Fruit fly (Drosophila melanogaster) whole organism, wandering third instar larva: ENCODE results near the gene Alh.

Experiments used
- CG32264 ChIP-seq: fragments of 200-800 bp; sonication (Bioruptor generic); optimal IDR thresholded peaks from 2 replicates; lab custom pipeline; 2016; ENCODE audit warnings: missing biosample characterization, missing genetic modification characterization
- CG9705 ChIP-seq: fragments of 200-800 bp; sonication (Bioruptor generic); optimal IDR thresholded peaks from 2 replicates; lab custom pipeline; 2018; ENCODE audit warnings: missing biosample characterization, mild to moderate bottlenecking, missing genetic modification characterization
- Dfd ChIP-seq: fragments of >200 bp; optimal IDR thresholded peaks from 2 replicates; lab custom pipeline; 2017; ENCODE audit warnings: missing biosample characterization, missing genetic modification characterization
- Dif ChIP-seq: fragments of 200-275, 200-300 bp; sonication (Bioruptor generic); optimal IDR thresholded peaks from 2 replicates; lab custom pipeline; 2018; ENCODE audit warnings: missing biosample characterization, missing genetic modification characterization; ENCODE audit not compliant: partially characterized antibody
- HLH106 ChIP-seq: fragments of 200-800 bp; optimal IDR thresholded peaks from 3 replicates; lab custom pipeline; 2019; ENCODE audit warnings: missing biosample characterization, mild to moderate bottlenecking, missing genetic modification characterization, moderate library complexity
- Hnf4 ChIP-seq: fragments of 200-800 bp; sonication (Bioruptor generic); optimal IDR thresholded peaks from 2 replicates; lab custom pipeline; 2016; ENCODE audit warnings: missing biosample characterization, mild to moderate bottlenecking, missing genetic modification characterization
- Hr83 ChIP-seq: fragments of 200-300 bp; sonication (Bioruptor generic); optimal IDR thresholded peaks from 2 replicates; lab custom pipeline; 2016; ENCODE audit warnings: missing biosample characterization, mild to moderate bottlenecking, missing genetic modification characterization, moderate library complexity; ENCODE audit not compliant: poor library complexity, severe bottlenecking
- Jra ChIP-seq: sonication (Bioruptor generic); optimal IDR thresholded peaks from 2 replicates; lab custom pipeline; 2016; ENCODE audit warnings: missing biosample characterization, missing genetic modification characterization
- Mio ChIP-seq: sonication (Bioruptor generic); optimal IDR thresholded peaks from 2 replicates; lab custom pipeline; 2016; ENCODE audit warnings: missing biosample characterization, missing genetic modification characterization
- N ChIP-seq: fragments of >200 bp; optimal IDR thresholded peaks from 2 replicates; lab custom pipeline; 2018; ENCODE audit warnings: missing biosample characterization, missing external identifiers, missing genetic modification characterization
- OdsH ChIP-seq: fragments of 200-800 bp; sonication (Bioruptor generic); optimal IDR thresholded peaks from 2 replicates; lab custom pipeline; 2016; ENCODE audit warnings: missing biosample characterization, mild to moderate bottlenecking, missing genetic modification characterization
- Rel ChIP-seq, 2 experiments: fragments of 200-800 bp; sonication (Bioruptor generic) in 1 of 2; optimal IDR thresholded peaks; 2 replicates in 1 of 2; 3 replicates in 1 of 2; lab custom pipeline; 2016 to 2019; ENCODE audit warnings: mild to moderate bottlenecking in 2 of 2, missing biosample characterization in 2 of 2, missing genetic modification characterization in 2 of 2, moderate library complexity in 1 of 2
- Vsx2 ChIP-seq: fragments of 200-300, 225-300 bp; sonication (Bioruptor generic); optimal IDR thresholded peaks from 2 replicates; lab custom pipeline; 2018; ENCODE audit warnings: missing biosample characterization, missing genetic modification characterization; ENCODE audit not compliant: partially characterized antibody
- br ChIP-seq: fragments of 200-800 bp; sonication (Bioruptor generic); optimal IDR thresholded peaks from 2 replicates; lab custom pipeline; 2016; ENCODE audit warnings: missing biosample characterization, missing genetic modification characterization
- brk ChIP-seq: fragments of 200-800 bp; sonication (Bioruptor generic); optimal IDR thresholded peaks from 2 replicates; lab custom pipeline; 2016; ENCODE audit warnings: missing biosample characterization, mild to moderate bottlenecking, missing genetic modification characterization
- dl ChIP-seq, 2 experiments: fragments of 175-275, 200-275 bp in 1 of 2; fragments of 200-275 bp in 1 of 2; sonication (Bioruptor generic); optimal IDR thresholded peaks; lab custom pipeline; 2018; ENCODE audit warnings: mild to moderate bottlenecking in 2 of 2, missing biosample characterization in 2 of 2, missing genetic modification characterization in 2 of 2, moderate library complexity in 2 of 2; ENCODE audit not compliant: partially characterized antibody in 2 of 2, insufficient read depth in 1 of 2
- dmrt93B ChIP-seq: fragments of 200-800 bp; sonication (Bioruptor generic); optimal IDR thresholded peaks from 2 replicates; lab custom pipeline; 2018; ENCODE audit warnings: missing biosample characterization, mild to moderate bottlenecking, missing genetic modification characterization
- dsf ChIP-seq: sonication (Bioruptor generic); optimal IDR thresholded peaks from 2 replicates; lab custom pipeline; 2016; ENCODE audit warnings: missing biosample characterization, missing genetic modification characterization, borderline replicate concordance
- ey ChIP-seq: fragments of 200-800 bp; sonication (Bioruptor generic); optimal IDR thresholded peaks from 2 replicates; lab custom pipeline; 2016; ENCODE audit warnings: missing biosample characterization, missing genetic modification characterization
- foxo ChIP-seq, 2 experiments: fragments of 200-800 bp; sonication (Bioruptor generic); optimal IDR thresholded peaks; 2 replicates in 1 of 2; 3 replicates in 1 of 2; lab custom pipeline; 2016 to 2017; ENCODE audit warnings: missing biosample characterization in 2 of 2, missing genetic modification characterization in 2 of 2
- fru ChIP-seq: fragments of 200-800 bp; sonication (Bioruptor generic); optimal IDR thresholded peaks from 3 replicates; lab custom pipeline; 2016; ENCODE audit warnings: missing biosample characterization, mild to moderate bottlenecking, missing genetic modification characterization
- h ChIP-seq: fragments of 200-800 bp; sonication (Bioruptor generic); optimal IDR thresholded peaks from 3 replicates; lab custom pipeline; 2016; ENCODE audit warnings: missing biosample characterization, mild to moderate bottlenecking, missing genetic modification characterization
- jim ChIP-seq: fragments of 175-275, 200-325 bp; sonication (Bioruptor generic); optimal IDR thresholded peaks from 2 replicates; lab custom pipeline; 2016; ENCODE audit warnings: missing biosample characterization, mild to moderate bottlenecking, missing genetic modification characterization
- lola ChIP-seq: fragments of >200 bp; optimal IDR thresholded peaks from 2 replicates; lab custom pipeline; 2017; ENCODE audit warnings: missing biosample characterization, missing genetic modification characterization
- psq ChIP-seq: fragments of 200-800 bp; sonication (Bioruptor generic); optimal IDR thresholded peaks from 3 replicates; lab custom pipeline; 2017; ENCODE audit warnings: missing biosample characterization, mild to moderate bottlenecking, missing genetic modification characterization, moderate library complexity
- rgr ChIP-seq: fragments of 200-800 bp; sonication (Bioruptor generic); optimal IDR thresholded peaks from 3 replicates; lab custom pipeline; 2016; ENCODE audit warnings: missing biosample characterization, mild to moderate bottlenecking, missing genetic modification characterization
- sage ChIP-seq: fragments of 200-800 bp; sonication (Bioruptor generic); optimal IDR thresholded peaks from 2 replicates; lab custom pipeline; 2016; ENCODE audit warnings: missing biosample characterization, mild to moderate bottlenecking, missing genetic modification characterization
- tai ChIP-seq: sonication (Bioruptor generic); optimal IDR thresholded peaks from 2 replicates; lab custom pipeline; 2016; ENCODE audit warnings: missing biosample characterization, missing genetic modification characterization
- woc ChIP-seq: sonication (Bioruptor generic); optimal IDR thresholded peaks from 2 replicates; lab custom pipeline; 2016; ENCODE audit warnings: missing biosample characterization, mild to moderate bottlenecking, missing genetic modification characterization

The Alh gene

dm6 chr3R:7107713-7108588 lies 16.0 kb downstream of the Alh start:
- no peak for TF ChIP-seq lola (GFP tag; lab: Kevin White, UChicago)
- no peak for TF ChIP-seq HLH106 (tag; lab: Kevin White, UChicago)
- peak; percentile 20 for TF ChIP-seq br (GFP tag; lab: Kevin White, UChicago)
- peak; percentile 63 for TF ChIP-seq sage (GFP tag; lab: Kevin White, UChicago)
- peak; percentile 0 for TF ChIP-seq CG9705
- no peak for TF ChIP-seq jim (GFP tag; lab: Kevin White, UChicago)
- TF ChIP-seq Dif = peak; percentile 98
- no peak for TF ChIP-seq tai (GFP tag; lab: Kevin White, UChicago)
- TF ChIP-seq dsf = no peak
- TF ChIP-seq N (GFP tag; lab: Kevin White, UChicago) = peak; percentile 2
- peak; percentile 42 for TF ChIP-seq Hnf4 (GFP tag; lab: Kevin White, UChicago)
- peak; percentile 25 for TF ChIP-seq h (GFP tag; lab: Kevin White, UChicago)
- TF ChIP-seq ey (GFP tag; lab: Kevin White, UChicago) = peak; percentile 31
- peak in 1 of 2 experiments; percentile 25 for TF ChIP-seq foxo (GFP tag; optimal IDR thresholded peaks at IDR 0.05; lab: Kevin White, UChicago)
- TF ChIP-seq dl (GFP tag; optimal IDR thresholded peaks at IDR 0.05; lab: Kevin White, UChicago; ENCODE audit: insufficient read depth in 1 of 2, partially characterized antibody in 2 of 2) = peak; percentile 95 to 96
- peak; percentile 8 for TF ChIP-seq OdsH
- TF ChIP-seq psq = peak; percentile 83
- no peak for TF ChIP-seq Rel (GFP tag; optimal IDR thresholded peaks at IDR 0.05; lab: Kevin White, UChicago)
- TF ChIP-seq Rel (tag; optimal IDR thresholded peaks at IDR 0.05; lab: Kevin White, UChicago) = peak; percentile 81
- TF ChIP-seq fru (GFP tag; lab: Kevin White, UChicago) = peak; percentile 35
- TF ChIP-seq Vsx2 (GFP tag; lab: Kevin White, UChicago) = peak; percentile 93
- TF ChIP-seq Dfd = no peak
- TF ChIP-seq, all 38 proteins: peak for 15

dm6 chr3R:7105503-7106164 lies 18.4 kb downstream of the Alh start:
- TF ChIP-seq CG32264 (no peak), lola (GFP tag; lab: Kevin White, UChicago) (no peak)

- TF ChIP-seq Jra (GFP tag; lab: Kevin White, UChicago) (no peak), dsf (no peak), tai (GFP tag; lab: Kevin White, UChicago) (no peak), br (GFP tag; lab: Kevin White, UChicago) (no peak), Dfd (no peak), brk (no peak), rgr (GFP tag; lab: Kevin White, UChicago) (no peak)
Measured at dm6 chr3R:7104308-7104707, 19.7 kb downstream of the Alh start.

dm6 chr3R:7102853-7103833 lies 20.8 kb downstream of the Alh start:
- TF ChIP-seq Mio (GFP tag; lab: Kevin White, UChicago) (no peak), N (GFP tag; lab: Kevin White, UChicago) (no peak), sage (GFP tag; lab: Kevin White, UChicago) (peak; percentile 45), dmrt93B (GFP tag; lab: Kevin White, UChicago) (no peak), Dfd (peak; percentile 23), dl (GFP tag; optimal IDR thresholded peaks at IDR 0.05; lab: Kevin White, UChicago; ENCODE audit: insufficient read depth in 1 of 2, partially characterized antibody in 2 of 2) (peak in 1 of 2 experiments; percentile 79), Hr83 (GFP tag; lab: Kevin White, UChicago) (no peak), Dif (peak; percentile 72), Vsx2 (GFP tag; lab: Kevin White, UChicago) (peak; percentile 11), Rel (GFP tag; optimal IDR thresholded peaks at IDR 0.05; lab: Kevin White, UChicago) (no peak), Rel (tag; optimal IDR thresholded peaks at IDR 0.05; lab: Kevin White, UChicago) (peak; percentile 0), psq (peak; percentile 23), woc (GFP tag; lab: Kevin White, UChicago) (peak; percentile 2)
